Fruit fly (Drosophila melanogaster) whole organism, embryonic: ENCODE data around the gene CG16959.

Experiments used
- Asciz ChIP-seq: fragments of 200-800 bp; sonication (Bioruptor generic); optimal IDR thresholded peaks from 2 replicates; lab custom pipeline; 2017; ENCODE audit warnings: missing biosample characterization, mild to moderate bottlenecking, missing genetic modification characterization, missing genetic modification reagents
- Atf3 ChIP-seq: fragments of 200-800 bp; sonication (Bioruptor generic); optimal IDR thresholded peaks from 3 replicates; lab custom pipeline; 2016; ENCODE audit warnings: missing biosample characterization, missing genetic modification characterization
- Atf6 ChIP-seq: fragments of 200-800 bp; sonication (Bioruptor generic); IDR thresholded peaks from 2 replicates; pipeline ENCODE4 v1.3.6; 2022; ENCODE audit warnings: missing biosample characterization, missing genetic modification characterization
- CG10267 ChIP-seq: fragments of 200-800 bp; sonication (Bioruptor generic); optimal IDR thresholded peaks from 2 replicates; lab custom pipeline; 2018; ENCODE audit warnings: missing biosample characterization, mild to moderate bottlenecking, missing genetic modification characterization, moderate library complexity
- CG10959 ChIP-seq: fragments of 200-800 bp; sonication (Bioruptor generic); IDR thresholded peaks from 2 replicates; pipeline ENCODE4 v1.3.6; 2022; ENCODE audit warnings: missing biosample characterization, missing genetic modification characterization
- CG11247 ChIP-seq: fragments of 200-800 bp; sonication (Bioruptor generic); IDR thresholded peaks from 2 replicates; pipeline ENCODE4 v1.3.6; 2022; ENCODE audit warnings: missing biosample characterization, missing genetic modification characterization
- CG13123 ChIP-seq: fragments of 200-800 bp; sonication (Bioruptor generic); optimal IDR thresholded peaks from 2 replicates; lab custom pipeline; 2016; ENCODE audit warnings: missing biosample characterization, missing genetic modification characterization
- CG13287 ChIP-seq: fragments of 200-800 bp; sonication (Bioruptor generic); IDR thresholded peaks from 2 replicates; pipeline ENCODE4 v1.3.6; 2022; ENCODE audit warnings: missing biosample characterization, missing genetic modification characterization; ENCODE audit not compliant: partially characterized antibody
- CG14860 ChIP-seq: fragments of 200-800 bp; sonication (Bioruptor generic); IDR thresholded peaks from 3 replicates; pipeline ENCODE4 v1.3.6; 2022; ENCODE audit warnings: missing biosample characterization, missing genetic modification characterization; ENCODE audit not compliant: partially characterized antibody
- CG17829 ChIP-seq: fragments of 200-800 bp; optimal IDR thresholded peaks from 2 replicates; lab custom pipeline; 2019; ENCODE audit warnings: missing biosample characterization, mild to moderate bottlenecking, missing genetic modification characterization, moderate library complexity
- CG17912 ChIP-seq: fragments of 200-800 bp; sonication (Bioruptor generic); optimal IDR thresholded peaks from 2 replicates; lab custom pipeline; 2018; ENCODE audit warnings: missing biosample characterization, mild to moderate bottlenecking, missing genetic modification characterization
- CG2116 ChIP-seq: fragments of 200-800 bp; sonication (Bioruptor generic); optimal IDR thresholded peaks from 3 replicates; lab custom pipeline; 2018; ENCODE audit warnings: missing biosample characterization, mild to moderate bottlenecking, missing genetic modification characterization
- CG2129 ChIP-seq: fragments of 200-800 bp; sonication (Bioruptor generic); IDR thresholded peaks from 2 replicates; pipeline ENCODE4 v1.3.6; 2022; ENCODE audit warnings: missing biosample characterization, missing genetic modification characterization; ENCODE audit not compliant: partially characterized antibody
- CG3995 ChIP-seq: fragments of 200-800 bp; sonication (Bioruptor generic); optimal IDR thresholded peaks from 3 replicates; lab custom pipeline; 2016; ENCODE audit warnings: missing biosample characterization, missing genetic modification characterization
- CG6272 ChIP-seq: fragments of 200-800 bp; sonication (Bioruptor generic); IDR thresholded peaks from 2 replicates; pipeline ENCODE4 v1.3.6; 2022; ENCODE audit warnings: missing biosample characterization, missing genetic modification characterization
- CG6791 ChIP-seq: fragments of 200-800 bp; sonication (Bioruptor generic); IDR thresholded peaks from 3 replicates; pipeline ENCODE4 v1.3.6; 2022; ENCODE audit warnings: missing biosample characterization, missing genetic modification characterization; ENCODE audit not compliant: partially characterized antibody
- CG7963 ChIP-seq: fragments of 200-800 bp; sonication (Bioruptor generic); IDR thresholded peaks from 3 replicates; pipeline ENCODE4 v1.3.6; 2022; ENCODE audit warnings: missing biosample characterization, missing genetic modification characterization; ENCODE audit not compliant: partially characterized antibody
- CG8359 ChIP-seq: fragments of 200-800 bp; sonication (Bioruptor generic); optimal IDR thresholded peaks from 2 replicates; lab custom pipeline; 2017; ENCODE audit warnings: missing biosample characterization, mild to moderate bottlenecking, missing genetic modification characterization, borderline replicate concordance
- CG9797 ChIP-seq: fragments of 200-800 bp; sonication (Bioruptor generic); optimal IDR thresholded peaks from 3 replicates; lab custom pipeline; 2018; ENCODE audit warnings: missing biosample characterization, mild to moderate bottlenecking, missing genetic modification characterization
- Doc3 ChIP-seq: fragments of 200-800 bp; sonication (Bioruptor generic); IDR thresholded peaks from 3 replicates; pipeline ENCODE4 v1.3.6; 2022; ENCODE audit warnings: missing biosample characterization, missing genetic modification characterization; ENCODE audit not compliant: partially characterized antibody
- Dp ChIP-seq: fragments of 200-800 bp; sonication (Bioruptor generic); optimal IDR thresholded peaks from 2 replicates; lab custom pipeline; 2018; ENCODE audit warnings: missing biosample characterization, mild to moderate bottlenecking, missing genetic modification characterization, moderate library complexity
- E2f2 ChIP-seq: fragments of 200-800 bp; sonication (Bioruptor generic); IDR thresholded peaks from 2 replicates; pipeline ENCODE4 v1.3.6; 2022; ENCODE audit warnings: missing biosample characterization, missing genetic modification characterization
- H15 ChIP-seq: fragments of 200-800 bp; sonication (Bioruptor generic); IDR thresholded peaks from 3 replicates; pipeline ENCODE4 v1.3.6; 2022; ENCODE audit warnings: missing biosample characterization, missing genetic modification characterization
- HLH4C ChIP-seq: fragments of 200-800 bp; sonication (Bioruptor generic); IDR thresholded peaks from 3 replicates; pipeline ENCODE4 v1.3.6; 2022; ENCODE audit warnings: missing biosample characterization, missing genetic modification characterization; ENCODE audit not compliant: partially characterized antibody
- MBD-R2 ChIP-seq: fragments of 200-800 bp; sonication (Bioruptor generic); IDR thresholded peaks from 2 replicates; pipeline ENCODE4 v1.3.6; 2022; ENCODE audit warnings: missing biosample characterization, missing genetic modification characterization
- MESR4 ChIP-seq: fragments of 200-800 bp; sonication (Bioruptor generic); optimal IDR thresholded peaks from 2 replicates; lab custom pipeline; 2018; ENCODE audit warnings: missing biosample characterization, mild to moderate bottlenecking, missing genetic modification characterization, moderate library complexity
- Oli ChIP-seq: fragments of 200-800 bp; sonication (Bioruptor generic); optimal IDR thresholded peaks from 2 replicates; lab custom pipeline; 2018; ENCODE audit warnings: missing biosample characterization, mild to moderate bottlenecking, missing genetic modification characterization, moderate library complexity
- Scr ChIP-seq: fragments of 200-800 bp; sonication (Bioruptor generic); IDR thresholded peaks from 2 replicates; pipeline ENCODE4 v1.3.6; 2022; ENCODE audit warnings: missing biosample characterization, missing genetic modification characterization; ENCODE audit not compliant: partially characterized antibody
- Sry-β ChIP-seq: fragments of 200-800 bp; sonication (Bioruptor generic); optimal IDR thresholded peaks from 2 replicates; lab custom pipeline; 2018; ENCODE audit warnings: missing biosample characterization, mild to moderate bottlenecking, missing genetic modification characterization, moderate library complexity
- Sry-δ ChIP-seq: fragments of 200-800 bp; sonication (Bioruptor generic); optimal IDR thresholded peaks from 2 replicates; lab custom pipeline; 2016; ENCODE audit warnings: missing biosample characterization, missing genetic modification characterization
- Stat92E ChIP-seq, 3 experiments: fragments of >200 bp in 2 of 3; fragments of 200-800 bp in 1 of 3; sonication (Bioruptor generic) in 1 of 3; optimal IDR thresholded peaks; 2 replicates each; lab custom pipeline; 2017 to 2019; ENCODE audit warnings: missing biosample characterization in 3 of 3, missing genetic modification characterization in 3 of 3, mild to moderate bottlenecking in 1 of 3, moderate library complexity in 1 of 3
- YL-1 ChIP-seq: fragments of 200-800 bp; sonication (Bioruptor generic); optimal IDR thresholded peaks from 3 replicates; lab custom pipeline; 2017; ENCODE audit warnings: missing biosample characterization, mild to moderate bottlenecking, missing genetic modification characterization
- bbx ChIP-seq: fragments of 200-800 bp; sonication (Bioruptor generic); IDR thresholded peaks from 2 replicates; pipeline ENCODE4 v1.3.6; 2022; ENCODE audit warnings: missing biosample characterization, missing genetic modification characterization; ENCODE audit not compliant: partially characterized antibody
- caup ChIP-seq: fragments of 200-800 bp; sonication (Bioruptor generic); optimal IDR thresholded peaks from 3 replicates; lab custom pipeline; 2017; ENCODE audit warnings: missing biosample characterization, mild to moderate bottlenecking, missing genetic modification characterization, moderate library complexity; ENCODE audit not compliant: severe bottlenecking
- chm ChIP-seq: fragments of 200-800 bp; sonication (Bioruptor generic); IDR thresholded peaks from 2 replicates; pipeline ENCODE4 v1.3.6; 2022; ENCODE audit warnings: missing biosample characterization, missing genetic modification characterization
- dimm ChIP-seq: fragments of 200-800 bp; sonication (Bioruptor generic); IDR thresholded peaks from 2 replicates; pipeline ENCODE4 v1.3.6; 2022; ENCODE audit warnings: missing biosample characterization, missing genetic modification characterization
- gfzf ChIP-seq: fragments of 200-800 bp; sonication (Bioruptor generic); optimal IDR thresholded peaks from 2 replicates; lab custom pipeline; 2016; ENCODE audit warnings: missing biosample characterization, mild to moderate bottlenecking, missing genetic modification characterization, moderate library complexity
- h ChIP-seq: fragments of >200 bp; optimal IDR thresholded peaks from 2 replicates; lab custom pipeline; 2017
- hbn ChIP-seq: fragments of 200-800 bp; sonication (Bioruptor generic); IDR thresholded peaks from 2 replicates; pipeline ENCODE4 v1.3.6; 2022; ENCODE audit warnings: missing biosample characterization, missing genetic modification characterization; ENCODE audit not compliant: partially characterized antibody
- ken ChIP-seq: fragments of 200-800 bp; sonication (Bioruptor generic); IDR thresholded peaks from 3 replicates; pipeline ENCODE4 v1.3.6; 2022; ENCODE audit warnings: missing biosample characterization, missing genetic modification characterization
- knrl ChIP-seq: fragments of 200-800 bp; sonication (Bioruptor generic); IDR thresholded peaks from 3 replicates; pipeline ENCODE4 v1.3.6; 2022; ENCODE audit warnings: missing biosample characterization, missing genetic modification characterization; ENCODE audit not compliant: partially characterized antibody
- mld ChIP-seq: fragments of 200-800 bp; sonication (Bioruptor generic); IDR thresholded peaks from 3 replicates; pipeline ENCODE4 v1.3.6; 2022; ENCODE audit warnings: missing biosample characterization, missing genetic modification characterization; ENCODE audit not compliant: partially characterized antibody
- shn ChIP-seq: fragments of 200-800 bp; sonication (Bioruptor generic); optimal IDR thresholded peaks from 3 replicates; lab custom pipeline; 2016; ENCODE audit warnings: missing biosample characterization, missing genetic modification characterization
- slou ChIP-seq: fragments of 200-800 bp; sonication (Bioruptor generic); optimal IDR thresholded peaks from 3 replicates; lab custom pipeline; 2016; ENCODE audit warnings: missing biosample characterization, missing genetic modification characterization
- sna ChIP-seq: fragments of 200-800 bp; sonication (Bioruptor generic); IDR thresholded peaks from 2 replicates; pipeline ENCODE4 v1.3.6; 2022; ENCODE audit warnings: missing biosample characterization, missing genetic modification characterization; ENCODE audit not compliant: partially characterized antibody
- tio ChIP-seq: fragments of 200-800 bp; sonication (Bioruptor generic); optimal IDR thresholded peaks from 2 replicates; lab custom pipeline; 2017; ENCODE audit warnings: missing biosample characterization, missing genetic modification characterization, inconsistent platforms
- tna ChIP-seq: fragments of 200-800 bp; sonication (Bioruptor generic); IDR thresholded peaks from 2 replicates; pipeline ENCODE4 v1.3.6; 2022; ENCODE audit warnings: missing biosample characterization, missing genetic modification characterization; ENCODE audit not compliant: partially characterized antibody
- usp ChIP-seq: fragments of >200 bp; optimal IDR thresholded peaks from 2 replicates; lab custom pipeline; 2017; ENCODE audit warnings: missing biosample characterization, missing genetic modification characterization

Gene CG16959

DNA sequence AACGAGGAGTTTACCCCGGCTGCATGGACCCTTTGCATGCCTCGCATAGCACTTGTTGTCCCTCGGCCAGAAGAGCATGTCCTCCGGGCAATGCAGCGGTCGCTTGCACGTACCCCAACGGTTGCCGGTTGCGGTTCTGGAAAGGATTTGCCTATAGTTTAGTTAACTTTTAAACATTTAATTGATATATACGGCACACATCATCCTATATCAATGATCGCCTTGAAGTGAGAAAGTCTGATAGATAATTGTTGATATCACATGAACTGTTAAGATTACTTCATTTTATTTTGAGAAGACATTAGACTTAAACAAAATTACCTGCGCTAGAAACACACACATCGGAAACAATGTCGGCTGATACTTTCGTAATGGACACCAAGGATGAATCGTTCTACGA is 3.8 kb downstream of the CG16959 start, which contains the start of gene CG32847:
TSS of gene CG32847 (plus strand) at position 301 of the 400 bp plus-strand sequence.
- TF ChIP-seq caup (GFP tag; lab: Kevin White, UChicago) (no peak), CG6272 (no peak), CG11247 (GFP tag; lab: Robert Waterston, UW) (no peak), CG6791 (GFP tag; lab: Robert Waterston, UW) (no peak), CG8359 (GFP tag; lab: Kevin White, UChicago) (no peak), Sry-β (GFP tag; lab: Kevin White, UChicago) (no peak), CG3995 (GFP tag; lab: Kevin White, UChicago) (no peak), Atf6 (GFP tag; lab: Robert Waterston, UW) (no peak), CG9797 (GFP tag; lab: Kevin White, UChicago) (no peak), CG10267 (tag; lab: Kevin White, UChicago) (no peak), tio (no peak), slou (GFP tag; lab: Kevin White, UChicago) (no peak), CG17912 (no peak), CG10959 (GFP tag; lab: Robert Waterston, UW) (no peak), h (lab: Kevin White, UChicago) (no peak)

DNA sequence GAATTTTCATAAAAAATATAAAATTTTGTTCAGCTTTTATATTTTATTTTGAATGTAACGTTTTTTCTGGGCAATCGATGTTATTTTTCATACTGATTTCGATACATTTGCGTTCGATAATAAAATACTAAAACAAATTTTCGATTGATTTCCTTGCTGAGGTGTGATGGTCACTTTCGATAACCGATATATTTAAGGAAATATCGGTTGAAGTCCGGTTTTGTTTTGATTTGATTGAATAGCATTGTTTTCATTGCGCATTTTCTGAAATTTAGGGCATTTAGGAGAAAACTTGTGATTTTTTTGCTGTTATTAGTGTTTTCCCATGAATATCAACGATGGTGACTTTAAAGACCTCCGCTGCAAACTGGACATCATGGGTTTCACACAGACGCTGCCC is 8.6 kb downstream of the CG16959 start, which contains the start of gene Cep135:
TSS of gene Cep135 (plus strand) at position 202 of the 400 bp plus-strand sequence.
- TF ChIP-seq gfzf = peak; percentile 55
- no peak for TF ChIP-seq Atf3 (GFP tag; lab: Kevin White, UChicago)
- no peak for TF ChIP-seq Asciz
- TF ChIP-seq Stat92E (GFP tag; optimal IDR thresholded peaks at IDR 0.05; lab: Kevin White, UChicago) = peak in 1 of 3 experiments; percentile 15
- TF ChIP-seq CG6791 (GFP tag; lab: Robert Waterston, UW) = peak; percentile 90
- peak; percentile 45 for TF ChIP-seq MBD-R2
- TF ChIP-seq bbx (GFP tag; lab: Robert Waterston, UW) = peak; percentile 85
- peak; percentile 93 for TF ChIP-seq mld (GFP tag; lab: Robert Waterston, UW)
- peak; percentile 85 for TF ChIP-seq E2f2
- peak; percentile 68; the same call in 2 of the 3 replicates for TF ChIP-seq knrl (GFP tag; lab: Robert Waterston, UW)
- peak; percentile 82 for TF ChIP-seq Doc3
- TF ChIP-seq CG17829 = peak; percentile 17
- TF ChIP-seq CG7963 (GFP tag; lab: Robert Waterston, UW) = peak; percentile 86
- TF ChIP-seq H15 (GFP tag; lab: Robert Waterston, UW) = no peak
- TF ChIP-seq CG13123 (GFP tag; lab: Kevin White, UChicago) = no peak
- peak; percentile 98 for TF ChIP-seq sna
- peak; percentile 60 for TF ChIP-seq Sry-δ
- no peak for TF ChIP-seq usp
- no peak for TF ChIP-seq ken (GFP tag; lab: Robert Waterston, UW)
- TF ChIP-seq CG2129 (GFP tag; lab: Robert Waterston, UW) = peak; percentile 48
- no peak for TF ChIP-seq chm (GFP tag; lab: Robert Waterston, UW)
- peak; percentile 82 for TF ChIP-seq Scr
- TF ChIP-seq tna (GFP tag; lab: Robert Waterston, UW) = peak; percentile 92
- peak; percentile 86 for TF ChIP-seq CG14860 (GFP tag; lab: Robert Waterston, UW)
- TF ChIP-seq shn (GFP tag; lab: Kevin White, UChicago) = no peak
- TF ChIP-seq HLH4C = peak; percentile 96
- TF ChIP-seq dimm = no peak
- TF ChIP-seq MESR4 = peak; percentile 15
- no peak for TF ChIP-seq CG10959 (GFP tag; lab: Robert Waterston, UW)
- TF ChIP-seq CG2116 = peak; percentile 84
- peak; percentile 96 for TF ChIP-seq CG13287 (GFP tag; lab: Robert Waterston, UW)
- TF ChIP-seq hbn (GFP tag; lab: Robert Waterston, UW) = peak; percentile 89
- TF ChIP-seq Dp = peak; percentile 81
- TF ChIP-seq YL-1 (GFP tag; lab: Kevin White, UChicago) = peak; percentile 20
- TF ChIP-seq Oli (tag; lab: Kevin White, UChicago) = no peak
